Worm (Caenorhabditis elegans): ENCODE data around the gene R11H6.2.

DNA sequence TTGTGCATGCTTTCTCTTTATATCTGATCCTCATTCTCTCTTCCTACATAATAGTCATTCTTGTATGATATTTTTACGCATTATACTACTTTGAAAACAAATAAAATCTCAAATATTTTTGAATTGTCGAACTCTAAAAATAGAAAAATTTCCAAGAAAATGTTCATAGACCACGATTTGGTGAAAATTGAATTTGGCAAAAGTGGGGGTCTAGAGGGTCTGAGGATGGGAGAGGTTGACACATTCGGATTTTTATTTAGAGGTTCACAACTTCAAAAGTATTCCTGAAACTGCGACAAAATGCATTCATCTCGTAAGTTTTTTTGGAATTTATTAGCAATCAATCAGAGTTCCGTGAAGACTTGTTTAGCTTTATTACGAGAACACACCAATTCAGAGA, 2.2 kb downstream of the R11H6.2 start, which contains the start of gene glb-22:
- TF ChIP-seq pha-2 (tag; optimal IDR thresholded peaks at IDR 0.05), result no peak
- TF ChIP-seq ceh-9 (tag; optimal IDR thresholded peaks at IDR 0.05), result no peak
- TF ChIP-seq unc-86 (tag; optimal IDR thresholded peaks at IDR 0.05), result no peak
- no peak for TF ChIP-seq ets-4 (tag; optimal IDR thresholded peaks at IDR 0.05)
- no peak for TF ChIP-seq dve-1 (tag; optimal IDR thresholded peaks at IDR 0.05)
- TF ChIP-seq ahr-1 (tag; optimal IDR thresholded peaks at IDR 0.05), result no peak
- no peak for TF ChIP-seq C38D4.7 (GFP tag; optimal IDR thresholded peaks at IDR 0.05)
- no peak for TF ChIP-seq ceh-14 (tag; optimal IDR thresholded peaks at IDR 0.05)
- TF ChIP-seq elt-2 (tag; optimal IDR thresholded peaks at IDR 0.05), result no peak
- no peak for TF ChIP-seq nfya-1 (tag; optimal IDR thresholded peaks at IDR 0.05)
- TF ChIP-seq hlh-6 (tag; optimal IDR thresholded peaks at IDR 0.05), result no peak
- no peak for TF ChIP-seq madf-2 (tag; optimal IDR thresholded peaks at IDR 0.05)
- no peak for TF ChIP-seq ceh-48 (tag; optimal IDR thresholded peaks at IDR 0.05)
- TF ChIP-seq unc-55 (GFP tag; optimal IDR thresholded peaks at IDR 0.05), result no peak

Measured in whole organism, late embryonic.